Fruit fly (Drosophila melanogaster): ENCODE measurements around the gene Ns1.

DNA sequence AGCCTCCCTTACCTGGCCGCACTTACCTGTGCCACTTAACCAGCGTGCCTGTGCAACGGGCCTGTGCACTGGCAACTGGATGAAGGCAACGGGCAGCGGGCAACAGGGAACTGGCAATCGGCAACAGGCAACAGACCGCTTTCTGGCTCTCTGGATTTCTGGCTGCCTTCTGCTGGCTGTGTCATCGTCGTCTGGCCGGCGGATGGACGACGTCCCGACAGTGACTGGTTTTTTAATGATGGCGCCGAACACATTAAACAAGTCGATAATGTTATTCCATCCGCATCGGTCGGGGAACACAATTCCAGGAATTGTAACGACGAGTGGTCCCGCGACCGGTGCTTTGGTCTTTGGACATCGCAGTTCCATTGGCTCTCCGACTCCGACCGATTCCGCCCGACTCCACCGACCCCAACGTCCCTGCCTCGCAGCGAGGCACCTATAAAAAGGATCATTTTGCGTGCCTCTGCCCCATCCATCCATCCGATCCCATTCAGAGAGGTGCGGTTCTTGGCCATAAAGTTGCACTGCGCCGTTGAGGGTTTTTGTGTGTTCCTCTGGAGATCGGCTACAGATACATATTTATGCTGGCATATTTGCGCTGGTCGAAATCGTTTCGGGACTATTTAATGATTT lies 10.6 kb downstream of the Ns1 start:
- TF ChIP-seq CTCF (optimal IDR thresholded peaks at IDR 0.05) (no peak), CG8478 (optimal IDR thresholded peaks at IDR 0.05) (no peak)

Measured in S2 (cell line).